Fruit fly (Drosophila melanogaster) whole organism, adult: ENCODE data around the gene CG14391.

Source experiments
- CG1620 ChIP-seq: fragments of 200-800 bp; sonication (Bioruptor generic); optimal IDR thresholded peaks from 2 replicates; lab custom pipeline; 2016; ENCODE audit warnings: missing biosample characterization, missing genetic modification characterization
- CG7045 ChIP-seq: fragments of 200-800 bp; sonication (Bioruptor generic); optimal IDR thresholded peaks from 2 replicates; lab custom pipeline; 2017; ENCODE audit warnings: missing biosample characterization, mild to moderate bottlenecking, missing genetic modification characterization
- Clk ChIP-seq: fragments of 200-800 bp; sonication (Bioruptor generic); optimal IDR thresholded peaks from 2 replicates; lab custom pipeline; 2017; ENCODE audit warnings: missing biosample characterization, missing genetic modification characterization
- Hr96 ChIP-seq: fragments of 200-800 bp; sonication (Bioruptor generic); optimal IDR thresholded peaks from 2 replicates; lab custom pipeline; 2016; ENCODE audit warnings: missing biosample characterization, missing genetic modification characterization
- ovo ChIP-seq: fragments of 200-800 bp; sonication (Bioruptor generic); optimal IDR thresholded peaks from 2 replicates; lab custom pipeline; 2016; ENCODE audit warnings: missing biosample characterization, missing genetic modification characterization

dm6 chr3R:12654253-12654623 is 40.4 kb downstream of the CG14391 start, which contains the start of gene CG6225:
- TF ChIP-seq Clk (GFP tag; lab: Kevin White, UChicago) (no peak), CG7045 (GFP tag; lab: Kevin White, UChicago) (no peak), ovo (GFP tag; lab: Kevin White, UChicago) (no peak), CG1620 (GFP tag; lab: Kevin White, UChicago) (no peak), Hr96 (GFP tag; lab: Kevin White, UChicago) (no peak)
